Fruit fly (Drosophila melanogaster) whole organism, adult: ENCODE results near the gene COX7A.

ENCODE experiments used
- CG11617 ChIP-seq: fragments of 200-800 bp; sonication (Bioruptor generic); optimal IDR thresholded peaks from 2 replicates; lab custom pipeline; 2017; ENCODE audit warnings: mild to moderate bottlenecking, missing biosample characterization, missing genetic modification reagents, missing genetic modification characterization
- CG12768 ChIP-seq: fragments of 200-800 bp; sonication (Bioruptor generic); optimal IDR thresholded peaks from 2 replicates; lab custom pipeline; 2017; ENCODE audit warnings: missing biosample characterization, missing genetic modification characterization, mild to moderate bottlenecking, moderate library complexity, missing genetic modification reagents
- CG14711 ChIP-seq: fragments of 200-800 bp; sonication (Bioruptor generic); optimal IDR thresholded peaks from 2 replicates; lab custom pipeline; 2018; ENCODE audit warnings: missing biosample characterization, mild to moderate bottlenecking, missing genetic modification characterization, moderate library complexity
- CG1620 ChIP-seq: fragments of 200-800 bp; sonication (Bioruptor generic); optimal IDR thresholded peaks from 2 replicates; lab custom pipeline; 2016; ENCODE audit warnings: missing biosample characterization, missing genetic modification characterization
- CG33017 ChIP-seq: fragments of 200-800 bp; sonication (Bioruptor generic); optimal IDR thresholded peaks from 2 replicates; lab custom pipeline; 2018; ENCODE audit warnings: missing biosample characterization, mild to moderate bottlenecking, missing genetic modification characterization, moderate library complexity
- CG5204 ChIP-seq: fragments of 200-800 bp; sonication (Bioruptor generic); optimal IDR thresholded peaks from 2 replicates; lab custom pipeline; 2016; ENCODE audit warnings: missing biosample characterization, missing genetic modification characterization
- CG7045 ChIP-seq: fragments of 200-800 bp; sonication (Bioruptor generic); optimal IDR thresholded peaks from 2 replicates; lab custom pipeline; 2017; ENCODE audit warnings: missing biosample characterization, mild to moderate bottlenecking, missing genetic modification characterization
- CG7101 ChIP-seq: fragments of 200-800 bp; sonication (Bioruptor generic); optimal IDR thresholded peaks from 2 replicates; lab custom pipeline; 2018; ENCODE audit warnings: missing biosample characterization, mild to moderate bottlenecking, missing genetic modification characterization, moderate library complexity
- Clk ChIP-seq: fragments of 200-800 bp; sonication (Bioruptor generic); optimal IDR thresholded peaks from 2 replicates; lab custom pipeline; 2017; ENCODE audit warnings: missing biosample characterization, missing genetic modification characterization
- Crg-1 ChIP-seq: fragments of 200-800 bp; sonication (Bioruptor generic); optimal IDR thresholded peaks from 2 replicates; lab custom pipeline; 2016; ENCODE audit warnings: missing biosample characterization, missing genetic modification characterization
- Hr96 ChIP-seq: fragments of 200-800 bp; sonication (Bioruptor generic); optimal IDR thresholded peaks from 2 replicates; lab custom pipeline; 2016; ENCODE audit warnings: missing biosample characterization, missing genetic modification characterization
- Mnt ChIP-seq: fragments of 200-800 bp; sonication (Bioruptor generic); optimal IDR thresholded peaks from 2 replicates; lab custom pipeline; 2016; ENCODE audit warnings: missing biosample characterization, mild to moderate bottlenecking, missing genetic modification characterization
- bab1 ChIP-seq: fragments of 200-800 bp; sonication (Bioruptor generic); optimal IDR thresholded peaks from 3 replicates; lab custom pipeline; 2019; ENCODE audit warnings: missing biosample characterization, mild to moderate bottlenecking, missing genetic modification characterization, moderate library complexity
- cic ChIP-seq: fragments of 200-800 bp; sonication (Bioruptor generic); optimal IDR thresholded peaks from 2 replicates; lab custom pipeline; 2017; ENCODE audit warnings: missing biosample characterization, mild to moderate bottlenecking, missing genetic modification characterization, moderate library complexity
- cnc ChIP-seq, 2 experiments: fragments of >200 bp; optimal IDR thresholded peaks; 2 replicates each; lab custom pipeline; 2017
- kay ChIP-seq: fragments of 200-800 bp; sonication (Bioruptor generic); peaks from one replicate; lab custom pipeline; 2016; ENCODE audit warnings: missing biosample characterization, missing genetic modification characterization, borderline replicate concordance
- ovo ChIP-seq: fragments of 200-800 bp; sonication (Bioruptor generic); optimal IDR thresholded peaks from 2 replicates; lab custom pipeline; 2016; ENCODE audit warnings: missing biosample characterization, missing genetic modification characterization
- pad ChIP-seq: fragments of 200-800 bp; sonication (Bioruptor generic); optimal IDR thresholded peaks from 3 replicates; lab custom pipeline; 2017; ENCODE audit warnings: missing biosample characterization, missing genetic modification characterization, mild to moderate bottlenecking, moderate library complexity, missing genetic modification reagents
- tj ChIP-seq: fragments of 200-800 bp; sonication (Bioruptor generic); optimal IDR thresholded peaks from 3 replicates; lab custom pipeline; 2017; ENCODE audit warnings: missing biosample characterization, mild to moderate bottlenecking, missing genetic modification characterization, moderate library complexity
- toe ChIP-seq: fragments of 200-800 bp; sonication (Bioruptor generic); optimal IDR thresholded peaks from 2 replicates; lab custom pipeline; 2016; ENCODE audit warnings: missing biosample characterization, missing genetic modification characterization

Gene COX7A

DNA sequence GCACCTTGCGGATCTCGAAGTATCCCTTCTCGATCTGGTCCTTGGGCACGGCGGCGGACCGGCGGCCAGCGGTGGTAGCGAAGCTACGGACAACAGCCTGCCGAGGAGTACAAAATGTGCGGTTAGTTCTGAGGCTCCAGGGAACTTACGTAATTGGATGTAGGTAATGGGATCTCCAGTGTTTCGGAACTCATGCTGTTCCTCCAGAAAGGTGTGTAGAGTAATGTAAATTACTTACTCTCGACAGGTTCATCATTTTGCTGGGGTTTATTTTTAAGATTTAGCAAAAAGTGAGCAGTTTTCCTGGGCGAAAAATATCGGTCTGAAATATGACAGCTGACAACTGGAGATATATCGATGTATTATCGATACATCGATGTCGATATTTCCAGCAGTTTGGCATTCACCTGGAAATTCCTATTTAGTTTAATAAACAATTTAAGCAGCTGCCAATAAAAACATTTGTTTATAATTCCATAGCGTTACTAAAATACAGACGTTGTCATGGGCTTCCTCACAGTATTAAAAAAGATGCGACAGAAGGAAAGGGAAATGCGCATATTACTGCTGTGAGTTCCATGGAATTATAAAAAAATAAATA is at the start of gene COX7A, which contains the start of gene Arl2:
Gene COX7A, minus strand, starts transcription at position 369 of the 601 bp plus-strand sequence.
Gene Arl2, plus strand, starts transcription at position 426 of the 601 bp plus-strand sequence.
- TF ChIP-seq pad (GFP tag; lab: Kevin White, UChicago) (no peak), CG5204 (GFP tag; lab: Kevin White, UChicago) (no peak), toe (GFP tag; lab: Kevin White, UChicago) (no peak), Crg-1 (peak; percentile 20), CG7101 (tag; lab: Kevin White, UChicago) (peak; percentile 1), CG14711 (tag; lab: Kevin White, UChicago) (peak; percentile 16), bab1 (GFP tag; lab: Kevin White, UChicago) (peak; percentile 8), tj (GFP tag; lab: Kevin White, UChicago) (peak; percentile 23)

- TF ChIP-seq cic (no peak), CG11617 (GFP tag; lab: Kevin White, UChicago) (no peak), CG33017 (tag; lab: Kevin White, UChicago) (no peak)
Measured at dm6 chr3R:8389636-8390035, 48.8 kb upstream of the COX7A start.

- no peak for TF ChIP-seq tj (GFP tag; lab: Kevin White, UChicago)
- TF ChIP-seq Clk (GFP tag; lab: Kevin White, UChicago) = no peak
- TF ChIP-seq CG11617 (GFP tag; lab: Kevin White, UChicago) = no peak
- no peak for TF ChIP-seq Crg-1
- no peak for TF ChIP-seq CG14711 (tag; lab: Kevin White, UChicago)
Measured at dm6 chr3R:8368553-8368952, 27.7 kb upstream of the COX7A start.

DNA sequence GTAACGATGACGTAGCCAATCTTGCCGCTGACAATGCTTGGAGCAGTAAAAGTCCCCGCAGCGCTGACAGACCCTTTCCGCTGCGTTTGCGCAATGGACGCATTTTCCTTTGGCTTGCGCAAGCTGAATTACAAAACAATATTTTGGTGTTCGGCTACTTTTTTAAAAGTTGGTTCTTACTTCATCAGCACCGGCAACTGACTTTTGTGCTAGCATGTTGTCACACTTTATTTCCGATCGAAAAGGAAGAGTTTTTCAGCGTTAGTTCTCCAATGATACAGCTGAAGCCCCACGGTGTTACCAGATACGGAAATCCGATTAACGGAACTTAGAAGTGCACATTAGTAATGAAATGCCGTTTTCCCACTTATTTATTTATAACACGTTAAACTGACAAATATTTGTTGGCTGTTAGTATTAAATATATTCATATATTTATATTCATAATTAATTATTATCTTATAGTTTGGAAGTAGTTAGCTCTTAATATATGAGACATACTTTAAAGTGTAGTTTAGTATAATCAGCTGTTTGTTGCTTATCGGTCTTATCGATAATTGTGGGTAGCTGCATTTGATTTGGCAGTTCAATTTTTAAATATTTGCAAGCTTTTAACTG is 21.5 kb upstream of the COX7A start, which contains the start of the genes Veneno and CG7963:
Gene Veneno, minus strand, starts transcription at position 296 of the 618 bp plus-strand sequence.
Gene CG7963, plus strand, starts transcription at position 568 of the 618 bp plus-strand sequence.
- TF ChIP-seq ovo (GFP tag; lab: Kevin White, UChicago) = peak; percentile 68
- TF ChIP-seq tj (GFP tag; lab: Kevin White, UChicago) = peak; percentile 65
- TF ChIP-seq CG33017 (tag; lab: Kevin White, UChicago) = no peak
- TF ChIP-seq bab1 (GFP tag; lab: Kevin White, UChicago) = peak; percentile 4

DNA sequence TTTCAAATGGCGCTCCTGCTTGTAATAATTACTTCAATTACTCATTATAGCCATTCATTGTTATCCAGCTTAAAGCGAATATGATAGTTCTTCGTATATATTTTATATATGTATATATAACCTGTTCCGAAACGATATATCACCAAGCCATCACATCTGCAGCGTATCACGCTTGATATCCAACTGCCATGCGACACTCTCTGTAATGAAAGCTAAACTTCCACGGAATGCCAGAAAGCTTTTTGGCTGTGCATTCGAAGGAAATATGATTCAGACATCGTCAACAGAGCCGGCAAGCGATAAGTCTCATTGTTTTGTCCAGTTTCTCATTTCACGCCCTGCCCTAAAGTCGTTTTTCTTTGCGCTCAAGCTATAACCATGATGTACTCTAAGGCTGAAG is 17.2 kb upstream of the COX7A start:
- no peak for TF ChIP-seq CG5204 (GFP tag; lab: Kevin White, UChicago)
- TF ChIP-seq CG33017 (tag; lab: Kevin White, UChicago) = no peak
- TF ChIP-seq CG11617 (GFP tag; lab: Kevin White, UChicago) = no peak
- peak; percentile 69 for TF ChIP-seq tj (GFP tag; lab: Kevin White, UChicago)
- TF ChIP-seq pad (GFP tag; lab: Kevin White, UChicago) = no peak
- peak; percentile 60 for TF ChIP-seq Mnt (GFP tag; lab: Kevin White, UChicago)
- no peak for TF ChIP-seq Clk (GFP tag; lab: Kevin White, UChicago)
- TF ChIP-seq bab1 (GFP tag; lab: Kevin White, UChicago) = no peak
- peak; percentile 93 for TF ChIP-seq kay
- TF ChIP-seq Hr96 (GFP tag; lab: Kevin White, UChicago) = no peak
- no peak for TF ChIP-seq Crg-1
- TF ChIP-seq CG1620 (GFP tag; lab: Kevin White, UChicago) = no peak
- no peak for TF ChIP-seq CG7045
- TF ChIP-seq toe (GFP tag; lab: Kevin White, UChicago) = no peak

dm6 chr3R:8357372-8357992 is 16.6 kb upstream of the COX7A start:
- TF ChIP-seq toe (GFP tag; lab: Kevin White, UChicago) (no peak), cic (peak; percentile 17), Hr96 (GFP tag; lab: Kevin White, UChicago) (no peak), ovo (GFP tag; lab: Kevin White, UChicago) (no peak)

dm6 chr3R:8356626-8357290 is 15.9 kb upstream of the COX7A start, which contains the start of gene stck:
stck (plus strand) TSS chr3R:8356978.
- TF ChIP-seq cic (peak; percentile 89), CG7045 (no peak), Crg-1 (no peak), pad (GFP tag; lab: Kevin White, UChicago) (no peak), kay (peak; percentile 69), CG7101 (tag; lab: Kevin White, UChicago) (no peak), toe (GFP tag; lab: Kevin White, UChicago) (no peak), CG14711 (tag; lab: Kevin White, UChicago) (no peak), Mnt (GFP tag; lab: Kevin White, UChicago) (peak; percentile 30), CG11617 (GFP tag; lab: Kevin White, UChicago) (no peak), CG5204 (GFP tag; lab: Kevin White, UChicago) (no peak), cnc (optimal IDR thresholded peaks at IDR 0.05; lab: Kevin White, UChicago) (no peak), Clk (GFP tag; lab: Kevin White, UChicago) (no peak), bab1 (GFP tag; lab: Kevin White, UChicago) (no peak), CG12768 (GFP tag; lab: Kevin White, UChicago) (no peak), CG1620 (GFP tag; lab: Kevin White, UChicago) (peak; percentile 49), Hr96 (GFP tag; lab: Kevin White, UChicago) (peak; percentile 4), tj (GFP tag; lab: Kevin White, UChicago) (no peak), CG33017 (tag; lab: Kevin White, UChicago) (no peak), ovo (GFP tag; lab: Kevin White, UChicago) (no peak)
